Fruit fly (Drosophila melanogaster) whole organism, prepupa: ENCODE measurements around the gene CG8051.

ENCODE experiments used
- Hr39 ChIP-seq: fragments of 200-800 bp; sonication (Bioruptor generic); optimal IDR thresholded peaks from 2 replicates; lab custom pipeline; 2016; ENCODE audit warnings: missing biosample characterization, missing genetic modification characterization
- salr ChIP-seq, 2 experiments: fragments of 200-800 bp; sonication (Bioruptor generic); optimal IDR thresholded peaks; 3 replicates each; lab custom pipeline; 2016 to 2018; ENCODE audit warnings: missing biosample characterization in 2 of 2, missing genetic modification characterization in 2 of 2, mild to moderate bottlenecking in 1 of 2

DNA sequence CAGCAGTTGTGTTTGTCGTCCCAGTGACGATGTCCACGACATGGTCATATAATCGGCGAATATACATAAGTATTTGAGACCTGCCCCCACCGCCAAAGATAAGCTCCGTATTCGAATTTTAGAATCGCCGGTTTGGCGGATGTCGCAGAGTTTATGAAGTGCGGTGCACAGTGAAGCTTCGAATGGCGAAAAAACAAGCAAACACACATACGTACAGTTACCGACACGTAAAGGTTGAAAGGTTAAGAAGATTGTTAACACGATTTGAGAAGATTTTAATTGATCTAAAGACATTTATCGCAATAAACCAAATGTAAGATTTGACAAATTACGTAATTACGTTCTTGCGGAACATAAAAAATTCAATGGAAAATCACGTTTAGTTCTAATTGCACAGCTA, 1.9 kb upstream of the CG8051 start:
- no peak for TF ChIP-seq Hr39
- TF ChIP-seq salr (GFP tag; optimal IDR thresholded peaks at IDR 0.05; lab: Kevin White, UChicago) = no peak
